Fruit fly (Drosophila melanogaster) whole organism, embryonic: ENCODE data around the gene CG14154.

ENCODE experiments used
- ATbp ChIP-seq: fragments of 200-800 bp; sonication (Bioruptor generic); optimal IDR thresholded peaks from 2 replicates; lab custom pipeline; 2017; ENCODE audit warnings: missing biosample characterization, mild to moderate bottlenecking, missing genetic modification characterization, missing genetic modification reagents
- BEAF-32 ChIP-seq: fragments of 200-800 bp; sonication (Bioruptor generic); optimal IDR thresholded peaks from 3 replicates; lab custom pipeline; 2017; ENCODE audit warnings: missing biosample characterization, missing genetic modification characterization, mild to moderate bottlenecking, moderate library complexity, missing genetic modification reagents
- CG10654 ChIP-seq: fragments of 200-800 bp; sonication (Bioruptor generic); optimal IDR thresholded peaks from 2 replicates; lab custom pipeline; 2016; ENCODE audit warnings: missing biosample characterization, missing genetic modification characterization
- CG11560 ChIP-seq: fragments of 200-800 bp; sonication (Bioruptor generic); IDR thresholded peaks from 3 replicates; pipeline ENCODE4 v1.3.6; 2022; ENCODE audit warnings: missing biosample characterization, missing genetic modification characterization
- CG1603 ChIP-seq: fragments of 200-800 bp; sonication (Bioruptor generic); optimal IDR thresholded peaks from 2 replicates; lab custom pipeline; 2019; ENCODE audit warnings: missing biosample characterization, mild to moderate bottlenecking, missing genetic modification characterization, moderate library complexity
- CG17385 ChIP-seq: fragments of 200-800 bp; sonication (Bioruptor generic); optimal IDR thresholded peaks from 3 replicates; lab custom pipeline; 2018; ENCODE audit warnings: missing biosample characterization, mild to moderate bottlenecking, missing genetic modification characterization
- CG17912 ChIP-seq: fragments of 200-800 bp; sonication (Bioruptor generic); optimal IDR thresholded peaks from 2 replicates; lab custom pipeline; 2018; ENCODE audit warnings: missing biosample characterization, mild to moderate bottlenecking, missing genetic modification characterization
- CG18476 ChIP-seq: fragments of 200-800 bp; sonication (Bioruptor generic); optimal IDR thresholded peaks from 2 replicates; lab custom pipeline; 2016; ENCODE audit warnings: missing biosample characterization, mild to moderate bottlenecking, missing genetic modification characterization
- CG31388 ChIP-seq: fragments of 200-800 bp; sonication (Bioruptor generic); optimal IDR thresholded peaks from 2 replicates; lab custom pipeline; 2016; ENCODE audit warnings: missing biosample characterization, missing genetic modification characterization
- CG3407 ChIP-seq: fragments of 200-800 bp; sonication (Bioruptor generic); optimal IDR thresholded peaks from 2 replicates; lab custom pipeline; 2018; ENCODE audit warnings: missing biosample characterization, mild to moderate bottlenecking, missing genetic modification characterization
- CG42726 ChIP-seq: fragments of 200-800 bp; sonication (Bioruptor generic); IDR thresholded peaks from 2 replicates; pipeline ENCODE4 v1.3.6; 2022; ENCODE audit warnings: missing biosample characterization, missing genetic modification characterization; ENCODE audit not compliant: partially characterized antibody
- CG4328 ChIP-seq: fragments of 200-800 bp; sonication (Bioruptor generic); optimal IDR thresholded peaks from 3 replicates; lab custom pipeline; 2017; ENCODE audit warnings: missing biosample characterization, missing genetic modification reagents, missing genetic modification characterization
- CG6683 ChIP-seq: fragments of 200-800 bp; sonication (Bioruptor generic); optimal IDR thresholded peaks from 2 replicates; lab custom pipeline; 2017; ENCODE audit warnings: missing biosample characterization, mild to moderate bottlenecking, missing genetic modification characterization, missing genetic modification reagents
- CG6854 ChIP-seq: fragments of 200-800 bp; sonication (Bioruptor generic); optimal IDR thresholded peaks from 3 replicates; lab custom pipeline; 2017; ENCODE audit warnings: missing biosample characterization, mild to moderate bottlenecking, missing genetic modification characterization
- CG7839 ChIP-seq: fragments of 200-800 bp; sonication (Bioruptor generic); optimal IDR thresholded peaks from 3 replicates; lab custom pipeline; 2018; ENCODE audit warnings: missing biosample characterization, mild to moderate bottlenecking, missing genetic modification characterization, moderate library complexity
- Chrac-16 ChIP-seq: fragments of 200-800 bp; sonication (Bioruptor generic); optimal IDR thresholded peaks from 3 replicates; lab custom pipeline; 2016; ENCODE audit warnings: missing biosample characterization, missing genetic modification characterization
- CoRest ChIP-seq: fragments of 200-800 bp; sonication (Bioruptor generic); optimal IDR thresholded peaks from 3 replicates; lab custom pipeline; 2018; ENCODE audit warnings: missing biosample characterization, mild to moderate bottlenecking, missing genetic modification characterization, moderate library complexity
- D ChIP-seq, 2 experiments: fragments of 200-800 bp in 1 of 2; fragments of >200 bp in 1 of 2; sonication (Bioruptor generic) in 1 of 2; optimal IDR thresholded peaks; 2 replicates in 1 of 2; 3 replicates in 1 of 2; lab custom pipeline; 2017; ENCODE audit warnings: mild to moderate bottlenecking in 1 of 2, missing biosample characterization in 1 of 2, missing genetic modification characterization in 1 of 2, missing genetic modification reagents in 1 of 2
- Dfd ChIP-seq, 2 experiments: fragments of >200 bp; optimal IDR thresholded peaks; 2 replicates each; lab custom pipeline; 2017; ENCODE audit warnings: missing biosample characterization in 2 of 2, missing genetic modification characterization in 2 of 2
- Dll ChIP-seq: fragments of 200-800 bp; sonication (Bioruptor generic); IDR thresholded peaks from 4 replicates; pipeline ENCODE4 v1.3.6; 2022; ENCODE audit warnings: missing biosample characterization, missing genetic modification characterization; ENCODE audit not compliant: partially characterized antibody
- Lhr ChIP-seq: fragments of 200-800 bp; sonication (Bioruptor generic); optimal IDR thresholded peaks from 3 replicates; lab custom pipeline; 2017; ENCODE audit warnings: mild to moderate bottlenecking, missing biosample characterization, missing genetic modification reagents, missing genetic modification characterization
- MESR4 ChIP-seq: fragments of 200-800 bp; sonication (Bioruptor generic); optimal IDR thresholded peaks from 2 replicates; lab custom pipeline; 2018; ENCODE audit warnings: missing biosample characterization, mild to moderate bottlenecking, missing genetic modification characterization, moderate library complexity
- MTF-1 ChIP-seq: fragments of 200-800 bp; sonication (Bioruptor generic); optimal IDR thresholded peaks from 2 replicates; lab custom pipeline; 2018; ENCODE audit warnings: missing biosample characterization, mild to moderate bottlenecking, missing genetic modification characterization, borderline replicate concordance
- Med ChIP-seq: fragments of 200-800 bp; sonication (Bioruptor generic); peaks from one replicate; lab custom pipeline; 2016; ENCODE audit warnings: missing biosample characterization, missing genetic modification characterization, mild to moderate bottlenecking, inconsistent platforms, moderate library complexity
- Neu2 ChIP-seq: fragments of 200-800 bp; sonication (Bioruptor generic); optimal IDR thresholded peaks from 3 replicates; lab custom pipeline; 2016; ENCODE audit warnings: missing biosample characterization, missing genetic modification characterization, borderline replicate concordance
- Tbp ChIP-seq: fragments of >200 bp; optimal IDR thresholded peaks from 2 replicates; lab custom pipeline; 2018; ENCODE audit warnings: missing biosample characterization, missing genetic modification characterization
- Xrp1 ChIP-seq: fragments of 200-800 bp; sonication (Bioruptor generic); IDR thresholded peaks from 2 replicates; pipeline ENCODE4 v1.3.6; 2022; ENCODE audit warnings: missing biosample characterization, missing genetic modification characterization
- YL-1 ChIP-seq: fragments of 200-800 bp; sonication (Bioruptor generic); optimal IDR thresholded peaks from 3 replicates; lab custom pipeline; 2017; ENCODE audit warnings: missing biosample characterization, mild to moderate bottlenecking, missing genetic modification characterization
- ac ChIP-seq: fragments of 200-800 bp; sonication (Bioruptor generic); optimal IDR thresholded peaks from 3 replicates; lab custom pipeline; 2017; ENCODE audit warnings: missing biosample characterization, mild to moderate bottlenecking, missing genetic modification characterization
- ara ChIP-seq: fragments of 200-800 bp; sonication (Bioruptor generic); IDR thresholded peaks from 2 replicates; pipeline ENCODE4 v1.3.6; 2022; ENCODE audit warnings: missing biosample characterization, missing genetic modification characterization
- caup ChIP-seq: fragments of 200-800 bp; sonication (Bioruptor generic); optimal IDR thresholded peaks from 3 replicates; lab custom pipeline; 2017; ENCODE audit warnings: missing biosample characterization, mild to moderate bottlenecking, missing genetic modification characterization, moderate library complexity; ENCODE audit not compliant: severe bottlenecking
- chm ChIP-seq: fragments of 200-800 bp; sonication (Bioruptor generic); IDR thresholded peaks from 2 replicates; pipeline ENCODE4 v1.3.6; 2022; ENCODE audit warnings: missing biosample characterization, missing genetic modification characterization
- ci ChIP-seq: fragments of 200-800 bp; sonication (Bioruptor generic); IDR thresholded peaks from 3 replicates; pipeline ENCODE4 v1.3.6; 2022; ENCODE audit warnings: missing biosample characterization, missing genetic modification characterization
- croc ChIP-seq: fragments of 200-800 bp; sonication (Bioruptor generic); conservative IDR thresholded peaks from 3 replicates; pipeline ENCODE4 v1.3.6; 2022; ENCODE audit warnings: missing biosample characterization, missing genetic modification characterization
- cwo ChIP-seq: fragments of 200-800 bp; sonication (Bioruptor generic); optimal IDR thresholded peaks from 3 replicates; lab custom pipeline; 2017; ENCODE audit warnings: missing biosample characterization, missing genetic modification characterization, mild to moderate bottlenecking, moderate library complexity, missing genetic modification reagents
- dimm ChIP-seq: fragments of 200-800 bp; sonication (Bioruptor generic); IDR thresholded peaks from 2 replicates; pipeline ENCODE4 v1.3.6; 2022; ENCODE audit warnings: missing biosample characterization, missing genetic modification characterization
- fru ChIP-seq: fragments of >200 bp; optimal IDR thresholded peaks from 2 replicates; lab custom pipeline; 2017
- ken ChIP-seq: fragments of 200-800 bp; sonication (Bioruptor generic); IDR thresholded peaks from 3 replicates; pipeline ENCODE4 v1.3.6; 2022; ENCODE audit warnings: missing biosample characterization, missing genetic modification characterization
- maf-S ChIP-seq: fragments of 200-800 bp; sonication (Bioruptor generic); optimal IDR thresholded peaks from 2 replicates; lab custom pipeline; 2016; ENCODE audit warnings: missing biosample characterization, missing genetic modification characterization
- pnt ChIP-seq: fragments of 200-800 bp; sonication (Bioruptor generic); optimal IDR thresholded peaks from 3 replicates; lab custom pipeline; 2016; ENCODE audit warnings: missing biosample characterization, missing genetic modification characterization
- repo ChIP-seq: fragments of 200-800 bp; sonication (Bioruptor generic); optimal IDR thresholded peaks from 2 replicates; lab custom pipeline; 2016; ENCODE audit warnings: missing biosample characterization, missing genetic modification characterization
- rib ChIP-seq: fragments of 200-800 bp; sonication (Bioruptor generic); IDR thresholded peaks from 2 replicates; pipeline ENCODE4 v1.3.6; 2022; ENCODE audit warnings: missing biosample characterization, missing genetic modification characterization
- seq ChIP-seq: fragments of 200-800 bp; sonication (Bioruptor generic); IDR thresholded peaks from 2 replicates; pipeline ENCODE4 v1.3.6; 2022; ENCODE audit warnings: missing biosample characterization, missing genetic modification characterization
- sr ChIP-seq: fragments of 200-800 bp; sonication (Bioruptor generic); IDR thresholded peaks from 3 replicates; pipeline ENCODE4 v1.3.6; 2022; ENCODE audit warnings: missing biosample characterization, missing genetic modification characterization
- tap ChIP-seq: fragments of 200-800 bp; optimal IDR thresholded peaks from 3 replicates; lab custom pipeline; 2019; ENCODE audit warnings: missing biosample characterization, mild to moderate bottlenecking, missing genetic modification characterization, moderate library complexity
- unpg ChIP-seq: fragments of 200-800 bp; sonication (Bioruptor generic); optimal IDR thresholded peaks from 3 replicates; lab custom pipeline; 2018; ENCODE audit warnings: missing biosample characterization, mild to moderate bottlenecking, missing genetic modification characterization, moderate library complexity
- usp ChIP-seq: fragments of >200 bp; optimal IDR thresholded peaks from 2 replicates; lab custom pipeline; 2017; ENCODE audit warnings: missing biosample characterization, missing genetic modification characterization
- z ChIP-seq: fragments of 200-800 bp; sonication (Bioruptor generic); IDR thresholded peaks from 3 replicates; pipeline ENCODE4 v1.3.6; 2022; ENCODE audit warnings: missing biosample characterization, missing genetic modification characterization
- zen ChIP-seq: fragments of 200-800 bp; sonication (Bioruptor generic); optimal IDR thresholded peaks from 3 replicates; lab custom pipeline; 2018; ENCODE audit warnings: missing biosample characterization, mild to moderate bottlenecking, missing genetic modification characterization, moderate library complexity

CG14154 gene

DNA sequence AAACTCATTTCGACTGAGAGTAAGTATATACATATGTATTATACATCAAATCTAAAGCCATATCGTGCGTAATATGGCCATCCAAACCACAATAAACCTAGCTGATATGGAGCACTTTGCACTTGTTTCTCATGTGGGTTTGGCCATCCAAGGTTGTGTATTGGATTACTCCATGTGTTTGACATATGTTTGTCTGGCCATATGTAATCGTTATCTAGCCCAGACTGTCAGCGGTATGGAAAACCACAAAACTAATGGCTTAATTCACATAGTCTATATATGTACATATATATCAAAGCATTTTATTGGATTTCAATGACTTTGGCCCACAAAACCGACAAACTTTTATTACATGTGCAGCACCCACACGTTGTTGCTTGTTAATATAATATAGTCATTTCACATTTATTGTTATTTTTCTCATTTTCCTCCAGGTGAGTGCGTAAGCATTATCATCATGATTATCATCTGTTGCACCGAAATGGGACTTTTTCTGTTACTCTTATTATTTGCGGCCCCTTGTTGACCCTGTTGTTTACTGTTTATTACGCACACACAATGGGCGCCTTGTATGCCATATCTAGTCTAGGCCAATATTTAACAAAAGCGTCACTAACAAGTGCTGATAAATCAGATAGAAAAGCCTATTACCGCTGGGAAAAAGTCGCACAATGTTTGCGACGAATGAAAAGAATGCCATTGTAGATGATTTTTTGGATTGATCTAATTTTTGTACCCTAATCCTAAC, 14.9 kb downstream of the CG14154 start (continued):
- TF ChIP-seq dimm (GFP tag; lab: Robert Waterston, UW) (no peak), CG6683 (GFP tag; lab: Kevin White, UChicago) (peak; percentile 58), fru (no peak), ci (GFP tag; lab: Robert Waterston, UW) (peak; percentile 84), CG17912 (GFP tag; lab: Kevin White, UChicago) (peak; percentile 72), CG10654 (GFP tag; lab: Kevin White, UChicago) (peak; percentile 54), CG42726 (GFP tag; lab: Robert Waterston, UW) (no peak), CG6854 (GFP tag; lab: Kevin White, UChicago) (no peak), z (GFP tag; lab: Robert Waterston, UW) (no peak), tap (tag; lab: Kevin White, UChicago) (peak; percentile 23), CG7839 (tag; lab: Kevin White, UChicago) (peak; percentile 11), Dll (no peak), ATbp (GFP tag; lab: Kevin White, UChicago) (peak; percentile 94), CG1603 (tag; lab: Kevin White, UChicago) (peak; percentile 72), ac (peak; percentile 46), CG3407 (GFP tag; lab: Kevin White, UChicago) (peak; percentile 80), seq (GFP tag; lab: Robert Waterston, UW) (peak; percentile 64; the same call in 1 of the 2 replicates), Tbp (GFP tag; lab: Kevin White, UChicago) (no peak), Lhr (GFP tag; lab: Kevin White, UChicago) (peak; percentile 36), sr (GFP tag; lab: Robert Waterston, UW) (peak; percentile 25; the same call in 2 of the 3 replicates), chm (GFP tag; lab: Robert Waterston, UW) (peak; percentile 23; the same call in 1 of the 2 replicates), CG18476 (GFP tag; lab: Kevin White, UChicago) (peak; percentile 37), CG11560 (tag; lab: Robert Waterston, UW) (no peak), CG31388 (GFP tag; lab: Kevin White, UChicago) (no peak), caup (GFP tag; lab: Kevin White, UChicago) (peak; percentile 81), CG4328 (peak; percentile 32), CoRest (tag; lab: Kevin White, UChicago) (peak; percentile 63), ken (GFP tag; lab: Robert Waterston, UW) (no peak), YL-1 (GFP tag; lab: Kevin White, UChicago) (peak; percentile 21), cwo (peak; percentile 58), unpg (peak; percentile 69), Xrp1 (GFP tag; lab: Robert Waterston, UW) (peak; percentile 70), maf-S (GFP tag; lab: Kevin White, UChicago) (peak; percentile 44), ara (GFP tag; lab: Robert Waterston, UW) (no peak; the same call in 1 of the 2 replicates), BEAF-32 (no peak), MTF-1 (peak; percentile 88), Neu2 (GFP tag; lab: Kevin White, UChicago) (no peak), Dfd (GFP tag; optimal IDR thresholded peaks at IDR 0.05; lab: Kevin White, UChicago) (no peak), rib (GFP tag; lab: Robert Waterston, UW) (no peak), Chrac-16 (GFP tag; lab: Kevin White, UChicago) (no peak), pnt (GFP tag; lab: Kevin White, UChicago) (peak; percentile 41), usp (GFP tag; lab: Kevin White, UChicago) (no peak), croc (GFP tag; lab: Robert Waterston, UW) (no peak), CG17385 (peak; percentile 44), Med (GFP tag; lab: Kevin White, UChicago) (peak; percentile 96), D (optimal IDR thresholded peaks at IDR 0.05; lab: Kevin White, UChicago) (no peak), D (GFP tag; optimal IDR thresholded peaks at IDR 0.05; lab: Kevin White, UChicago) (peak; percentile 15), zen (tag; lab: Kevin White, UChicago) (no peak), MESR4 (GFP tag; lab: Kevin White, UChicago) (no peak), repo (GFP tag; lab: Kevin White, UChicago) (peak; percentile 11)
